Fruit fly (Drosophila melanogaster) whole organism, embryonic: ENCODE results near the gene CG1273.

ENCODE experiments used
- Blimp-1 ChIP-seq: fragments of 200-800 bp; sonication (Bioruptor generic); optimal IDR thresholded peaks from 3 replicates; lab custom pipeline; 2018; ENCODE audit warnings: missing biosample characterization, missing genetic modification characterization, mild to moderate bottlenecking, moderate library complexity, missing genetic modification reagents
- CG10979 ChIP-seq: fragments of 200-800 bp; sonication (Bioruptor generic); optimal IDR thresholded peaks from 2 replicates; lab custom pipeline; 2018; ENCODE audit warnings: missing biosample characterization, mild to moderate bottlenecking, missing genetic modification characterization, moderate library complexity
- CG11085 ChIP-seq: fragments of 200-800 bp; sonication (Bioruptor generic); IDR thresholded peaks from 2 replicates; pipeline ENCODE4 v1.3.6; 2022; ENCODE audit warnings: missing biosample characterization, missing genetic modification characterization
- CG11504 ChIP-seq: fragments of 200-800 bp; sonication (Bioruptor generic); optimal IDR thresholded peaks from 3 replicates; lab custom pipeline; 2019; ENCODE audit warnings: missing biosample characterization, mild to moderate bottlenecking, missing genetic modification characterization, moderate library complexity
- CG13894 ChIP-seq: fragments of 200-800 bp; sonication (Bioruptor generic); optimal IDR thresholded peaks from 3 replicates; lab custom pipeline; 2018; ENCODE audit warnings: missing biosample characterization, mild to moderate bottlenecking, missing genetic modification characterization, moderate library complexity
- CG15696 ChIP-seq: fragments of 200-800 bp; sonication (Bioruptor generic); optimal IDR thresholded peaks from 2 replicates; lab custom pipeline; 2019; ENCODE audit warnings: missing biosample characterization, mild to moderate bottlenecking, missing genetic modification characterization, moderate library complexity
- CG17361 ChIP-seq: fragments of 200-800 bp; sonication (Bioruptor generic); IDR thresholded peaks from 3 replicates; pipeline ENCODE4 v1.3.6; 2022; ENCODE audit warnings: missing biosample characterization, missing genetic modification characterization
- CG2678 ChIP-seq: fragments of 200-800 bp; sonication (Bioruptor generic); optimal IDR thresholded peaks from 3 replicates; lab custom pipeline; 2019; ENCODE audit warnings: missing biosample characterization, mild to moderate bottlenecking, missing genetic modification characterization, moderate library complexity
- CG30431 ChIP-seq: fragments of 200-800 bp; sonication (Bioruptor generic); optimal IDR thresholded peaks from 2 replicates; lab custom pipeline; 2017; ENCODE audit warnings: missing biosample characterization, missing genetic modification characterization
- CG31441 ChIP-seq: fragments of 200-800 bp; sonication (Bioruptor generic); IDR thresholded peaks from 2 replicates; pipeline ENCODE4 v1.3.6; 2022; ENCODE audit warnings: missing biosample characterization, missing genetic modification characterization
- CG34376 ChIP-seq: fragments of 200-800 bp; sonication (Bioruptor generic); optimal IDR thresholded peaks from 2 replicates; lab custom pipeline; 2018; ENCODE audit warnings: missing biosample characterization, mild to moderate bottlenecking, missing genetic modification characterization
- CG4424 ChIP-seq: fragments of 200-800 bp; sonication (Bioruptor generic); optimal IDR thresholded peaks from 3 replicates; lab custom pipeline; 2016; ENCODE audit warnings: missing biosample characterization, missing genetic modification characterization
- CG7963 ChIP-seq: fragments of 200-800 bp; sonication (Bioruptor generic); IDR thresholded peaks from 3 replicates; pipeline ENCODE4 v1.3.6; 2022; ENCODE audit warnings: missing biosample characterization, missing genetic modification characterization; ENCODE audit not compliant: partially characterized antibody
- Dek ChIP-seq: fragments of 200-800 bp; sonication (Bioruptor generic); optimal IDR thresholded peaks from 3 replicates; lab custom pipeline; 2019; ENCODE audit warnings: missing biosample characterization, mild to moderate bottlenecking, missing genetic modification characterization, moderate library complexity
- E2f1 ChIP-seq: fragments of 200-800 bp; sonication (Bioruptor generic); IDR thresholded peaks from 2 replicates; pipeline ENCODE4 v1.3.6; 2022; ENCODE audit warnings: missing biosample characterization, missing genetic modification characterization
- Fer1 ChIP-seq: fragments of 200-800 bp; sonication (Bioruptor generic); optimal IDR thresholded peaks from 2 replicates; lab custom pipeline; 2017; ENCODE audit warnings: missing biosample characterization, mild to moderate bottlenecking, missing genetic modification characterization
- Med ChIP-seq: fragments of 200-800 bp; sonication (Bioruptor generic); peaks from one replicate; lab custom pipeline; 2016; ENCODE audit warnings: missing biosample characterization, missing genetic modification characterization, mild to moderate bottlenecking, inconsistent platforms, moderate library complexity
- NK7.1 ChIP-seq: fragments of 200-800 bp; sonication (Bioruptor generic); optimal IDR thresholded peaks from 3 replicates; lab custom pipeline; 2016; ENCODE audit warnings: missing biosample characterization, missing genetic modification characterization
- Pdp1 ChIP-seq, 2 experiments: fragments of 200-800 bp; sonication (Bioruptor generic); optimal IDR thresholded peaks; 3 replicates each; lab custom pipeline; 2016; ENCODE audit warnings: missing biosample characterization in 2 of 2, missing genetic modification characterization in 2 of 2, mild to moderate bottlenecking in 1 of 2, moderate library complexity in 1 of 2
- Sox100B ChIP-seq: fragments of 200-800 bp; sonication (Bioruptor generic); optimal IDR thresholded peaks from 3 replicates; lab custom pipeline; 2018; ENCODE audit warnings: missing biosample characterization, mild to moderate bottlenecking, missing genetic modification characterization
- Sox102F ChIP-seq: fragments of 200-800 bp; sonication (Bioruptor generic); optimal IDR thresholded peaks from 2 replicates; lab custom pipeline; 2018; ENCODE audit warnings: missing biosample characterization, mild to moderate bottlenecking, missing genetic modification characterization, moderate library complexity
- Tbp ChIP-seq: fragments of >200 bp; optimal IDR thresholded peaks from 2 replicates; lab custom pipeline; 2018; ENCODE audit warnings: missing biosample characterization, missing genetic modification characterization
- al ChIP-seq: fragments of 200-800 bp; sonication (Bioruptor generic); IDR thresholded peaks from 2 replicates; pipeline ENCODE4 v1.3.6; 2022; ENCODE audit warnings: missing biosample characterization, missing genetic modification characterization
- ase ChIP-seq: fragments of 200-800 bp; sonication (Bioruptor generic); IDR thresholded peaks from 3 replicates; pipeline ENCODE4 v1.3.6; 2022; ENCODE audit warnings: missing biosample characterization, missing genetic modification characterization
- bsh ChIP-seq, 2 experiments: fragments of 200-800 bp; sonication (Bioruptor generic); optimal IDR thresholded peaks; 2 replicates each; lab custom pipeline; 2017 to 2018; ENCODE audit warnings: mild to moderate bottlenecking in 2 of 2, missing biosample characterization in 2 of 2, missing genetic modification characterization in 2 of 2, moderate library complexity in 1 of 2
- chinmo ChIP-seq: fragments of 200-800 bp; sonication (Bioruptor generic); IDR thresholded peaks from 4 replicates; pipeline ENCODE4 v1.3.6; 2022; ENCODE audit warnings: missing biosample characterization, missing genetic modification characterization; ENCODE audit not compliant: partially characterized antibody
- dmrt11E ChIP-seq: fragments of 200-800 bp; sonication (Bioruptor generic); optimal IDR thresholded peaks from 3 replicates; lab custom pipeline; 2018; ENCODE audit warnings: missing biosample characterization, mild to moderate bottlenecking, missing genetic modification characterization, moderate library complexity
- exex ChIP-seq: fragments of 200-800 bp; sonication (Bioruptor generic); optimal IDR thresholded peaks from 4 replicates; lab custom pipeline; 2018; ENCODE audit warnings: missing biosample characterization, mild to moderate bottlenecking, missing genetic modification characterization, moderate library complexity
- fd96Cb ChIP-seq: fragments of 200-800 bp; sonication (Bioruptor generic); optimal IDR thresholded peaks from 2 replicates; lab custom pipeline; 2018; ENCODE audit warnings: missing biosample characterization, mild to moderate bottlenecking, missing genetic modification characterization, moderate library complexity
- gem ChIP-seq: fragments of 200-800 bp; sonication (Bioruptor generic); optimal IDR thresholded peaks from 2 replicates; lab custom pipeline; 2019; ENCODE audit warnings: missing biosample characterization, mild to moderate bottlenecking, missing genetic modification characterization, moderate library complexity
- grn ChIP-seq: fragments of 200-800 bp; sonication (Bioruptor generic); optimal IDR thresholded peaks from 3 replicates; lab custom pipeline; 2017; ENCODE audit warnings: missing biosample characterization, missing genetic modification characterization
- gsb ChIP-seq: fragments of 200-800 bp; sonication (Bioruptor generic); IDR thresholded peaks from 2 replicates; pipeline ENCODE4 v1.3.6; 2022; ENCODE audit warnings: missing biosample characterization, missing genetic modification characterization
- gsb-n ChIP-seq: fragments of 200-800 bp; sonication (Bioruptor generic); optimal IDR thresholded peaks from 3 replicates; lab custom pipeline; 2018; ENCODE audit warnings: missing biosample characterization, mild to moderate bottlenecking, missing genetic modification characterization
- kni ChIP-seq: fragments of 200-800 bp; sonication (Bioruptor generic); optimal IDR thresholded peaks from 3 replicates; lab custom pipeline; 2017; ENCODE audit warnings: mild to moderate bottlenecking, missing biosample characterization, missing genetic modification reagents, missing genetic modification characterization
- mirr ChIP-seq: fragments of 200-800 bp; sonication (Bioruptor generic); optimal IDR thresholded peaks from 3 replicates; lab custom pipeline; 2018; ENCODE audit warnings: missing biosample characterization, mild to moderate bottlenecking, missing genetic modification characterization
- oc ChIP-seq: fragments of 200-800 bp; sonication (Bioruptor generic); optimal IDR thresholded peaks from 2 replicates; lab custom pipeline; 2018; ENCODE audit warnings: missing biosample characterization, mild to moderate bottlenecking, missing genetic modification characterization, moderate library complexity
- org-1 ChIP-seq: fragments of 200-800 bp; sonication (Bioruptor generic); optimal IDR thresholded peaks from 2 replicates; lab custom pipeline; 2017; ENCODE audit warnings: missing biosample characterization, missing genetic modification characterization
- phol ChIP-seq: fragments of 200-800 bp; sonication (Bioruptor generic); optimal IDR thresholded peaks from 3 replicates; lab custom pipeline; 2018; ENCODE audit warnings: missing biosample characterization, mild to moderate bottlenecking, missing genetic modification characterization, moderate library complexity
- pros ChIP-seq: fragments of 200-800 bp; sonication (Bioruptor generic); optimal IDR thresholded peaks from 3 replicates; lab custom pipeline; 2019; ENCODE audit warnings: missing biosample characterization, mild to moderate bottlenecking, missing genetic modification characterization, moderate library complexity
- row ChIP-seq: fragments of 200-800 bp; sonication (Bioruptor generic); IDR thresholded peaks from 3 replicates; pipeline ENCODE4 v1.3.6; 2022; ENCODE audit warnings: missing biosample characterization, missing genetic modification characterization
- salm ChIP-seq: fragments of 200-800 bp; sonication (Bioruptor generic); optimal IDR thresholded peaks from 2 replicates; lab custom pipeline; 2018; ENCODE audit warnings: missing biosample characterization, mild to moderate bottlenecking, missing genetic modification characterization
- sens ChIP-seq: fragments of 200-800 bp; sonication (Bioruptor generic); peaks from one replicate; lab custom pipeline; 2016; ENCODE audit warnings: missing biosample characterization, missing genetic modification characterization
- shn ChIP-seq: fragments of 200-800 bp; sonication (Bioruptor generic); optimal IDR thresholded peaks from 3 replicates; lab custom pipeline; 2016; ENCODE audit warnings: missing biosample characterization, missing genetic modification characterization
- sr ChIP-seq: fragments of 200-800 bp; sonication (Bioruptor generic); IDR thresholded peaks from 3 replicates; pipeline ENCODE4 v1.3.6; 2022; ENCODE audit warnings: missing biosample characterization, missing genetic modification characterization
- sug ChIP-seq: fragments of 200-800 bp; optimal IDR thresholded peaks from 2 replicates; lab custom pipeline; 2019; ENCODE audit warnings: missing biosample characterization, mild to moderate bottlenecking, missing genetic modification characterization, moderate library complexity
- tio ChIP-seq: fragments of 200-800 bp; sonication (Bioruptor generic); optimal IDR thresholded peaks from 2 replicates; lab custom pipeline; 2017; ENCODE audit warnings: missing biosample characterization, missing genetic modification characterization, inconsistent platforms

The CG1273 gene

dm6 chr3L:4293304-4293703 lies 29.8 kb downstream of the CG1273 start:
- no peak for TF ChIP-seq CG30431 (GFP tag; lab: Kevin White, UChicago)
- no peak for TF ChIP-seq CG7963 (GFP tag; lab: Robert Waterston, UW)
- TF ChIP-seq gsb (GFP tag; lab: Robert Waterston, UW): no peak
- peak; percentile 72 for TF ChIP-seq sens (GFP tag; lab: Kevin White, UChicago)
- no peak for TF ChIP-seq dmrt11E (tag; lab: Kevin White, UChicago)
- TF ChIP-seq Med: peak; percentile 72

dm6 chr3L:4293711-4294110 lies 30.2 kb downstream of the CG1273 start:
- TF ChIP-seq mirr: peak; percentile 5
- no peak for TF ChIP-seq shn
- TF ChIP-seq NK7.1 (GFP tag; lab: Kevin White, UChicago): no peak
- TF ChIP-seq grn (GFP tag; lab: Kevin White, UChicago): peak; percentile 35
- TF ChIP-seq chinmo (GFP tag; lab: Robert Waterston, UW): 0 out of 4 replicates have a peak, but pooled peaks have one; percentile 43
- peak; percentile 69 for TF ChIP-seq exex
- TF ChIP-seq Dek (tag; lab: Kevin White, UChicago): peak; percentile 1
- peak; percentile 95 for TF ChIP-seq sug (tag; lab: Kevin White, UChicago)
- TF ChIP-seq tio (GFP tag; lab: Kevin White, UChicago): no peak
- TF ChIP-seq salm (tag; lab: Kevin White, UChicago): peak; percentile 18
- peak in 1 of 2 experiments; percentile 22 for TF ChIP-seq Pdp1 (GFP tag; optimal IDR thresholded peaks at IDR 0.05; lab: Kevin White, UChicago)
- peak; percentile 24 for TF ChIP-seq CG34376
- TF ChIP-seq al (GFP tag; lab: Robert Waterston, UW): no peak

- peak; percentile 69 for TF ChIP-seq oc (tag; lab: Kevin White, UChicago)
- TF ChIP-seq E2f1 (GFP tag; lab: Robert Waterston, UW): no peak
- no peak for TF ChIP-seq Fer1 (GFP tag; lab: Kevin White, UChicago)
- peak; percentile 99 for TF ChIP-seq Blimp-1
- no peak for TF ChIP-seq CG4424 (GFP tag; lab: Kevin White, UChicago)
- peak in 1 of 2 experiments; percentile 39 for TF ChIP-seq Pdp1 (GFP tag; optimal IDR thresholded peaks at IDR 0.05; lab: Kevin White, UChicago)
- TF ChIP-seq kni (GFP tag; lab: Kevin White, UChicago): peak; percentile 58
- TF ChIP-seq pros (GFP tag; lab: Kevin White, UChicago): peak; percentile 42
- 0 out of 3 replicates have a peak, but pooled peaks have one; percentile 32 for TF ChIP-seq sr (GFP tag; lab: Robert Waterston, UW)
These were observed 33.2 kb downstream of the CG1273 start for dm6 chr3L:4296760-4297159.

dm6 chr3L:4302088-4302487 lies 38.6 kb downstream of the CG1273 start:
- peak in 1 of 2 experiments; percentile 0 for TF ChIP-seq bsh (GFP tag; optimal IDR thresholded peaks at IDR 0.05; lab: Kevin White, UChicago)
- TF ChIP-seq row: 0 out of 3 replicates have a peak, but pooled peaks have one; percentile 6
- 0 out of 2 replicates have a peak, but pooled peaks have one; percentile 10 for TF ChIP-seq CG31441 (GFP tag; lab: Robert Waterston, UW)
- TF ChIP-seq CG15696 (tag; lab: Kevin White, UChicago): no peak
- TF ChIP-seq CG11085 (GFP tag; lab: Robert Waterston, UW): no peak
- TF ChIP-seq Tbp (GFP tag; lab: Kevin White, UChicago): no peak
- no peak for TF ChIP-seq org-1 (GFP tag; lab: Kevin White, UChicago)
- TF ChIP-seq CG17361 (GFP tag; lab: Robert Waterston, UW): peak; percentile 31; the same call in 1 of the 3 replicates
- TF ChIP-seq fd96Cb (tag; lab: Kevin White, UChicago): peak; percentile 1
- TF ChIP-seq Sox100B (GFP tag; lab: Kevin White, UChicago): peak; percentile 4
- TF ChIP-seq CG13894 (tag; lab: Kevin White, UChicago): no peak
- peak; percentile 71 for TF ChIP-seq sens (GFP tag; lab: Kevin White, UChicago)
- peak; percentile 20 for TF ChIP-seq CG11504 (tag; lab: Kevin White, UChicago)
- TF ChIP-seq phol: peak; percentile 15
- peak; percentile 22 for TF ChIP-seq gsb-n (tag; lab: Kevin White, UChicago)
- TF ChIP-seq CG10979 (tag; lab: Kevin White, UChicago): peak; percentile 27
- TF ChIP-seq Sox102F: peak; percentile 7
- TF ChIP-seq CG2678 (tag; lab: Kevin White, UChicago): peak; percentile 3
- TF ChIP-seq ase (GFP tag; lab: Robert Waterston, UW): no peak
- TF ChIP-seq gem (tag; lab: Kevin White, UChicago): peak; percentile 13
